Fruit fly (Drosophila melanogaster): Measurements from ENCODE around the gene CG34450.

CG34450 gene

DNA sequence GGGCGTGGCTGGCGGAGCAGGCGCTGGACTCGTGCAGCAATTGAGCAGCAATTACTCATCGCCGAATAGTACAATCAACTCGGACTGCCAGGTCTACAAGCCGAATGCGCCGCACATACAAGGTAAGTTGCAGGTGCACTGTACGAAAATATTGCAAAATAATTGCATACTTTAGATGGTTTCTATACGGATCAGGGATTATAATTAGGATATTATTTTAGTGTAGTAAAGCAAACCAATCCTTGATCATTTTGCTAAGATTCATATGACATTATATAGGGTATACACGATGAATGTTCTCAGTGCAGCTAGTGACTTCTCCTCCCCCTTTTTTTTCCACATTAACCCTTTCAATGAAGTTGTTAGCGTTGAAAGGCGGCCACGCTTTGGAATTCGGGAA is 34.8 kb downstream of the CG34450 start (continued):
- peak; percentile 2 for TF ChIP-seq CG10669 (GFP tag; optimal IDR thresholded peaks at IDR 0.05)
- no peak for TF ChIP-seq Sox14 (GFP tag; optimal IDR thresholded peaks at IDR 0.05)
- TF ChIP-seq pdm3 (GFP tag; optimal IDR thresholded peaks at IDR 0.05) = peak; percentile 20
- no peak for TF ChIP-seq Blimp-1 (GFP tag; optimal IDR thresholded peaks at IDR 0.05)

DNA sequence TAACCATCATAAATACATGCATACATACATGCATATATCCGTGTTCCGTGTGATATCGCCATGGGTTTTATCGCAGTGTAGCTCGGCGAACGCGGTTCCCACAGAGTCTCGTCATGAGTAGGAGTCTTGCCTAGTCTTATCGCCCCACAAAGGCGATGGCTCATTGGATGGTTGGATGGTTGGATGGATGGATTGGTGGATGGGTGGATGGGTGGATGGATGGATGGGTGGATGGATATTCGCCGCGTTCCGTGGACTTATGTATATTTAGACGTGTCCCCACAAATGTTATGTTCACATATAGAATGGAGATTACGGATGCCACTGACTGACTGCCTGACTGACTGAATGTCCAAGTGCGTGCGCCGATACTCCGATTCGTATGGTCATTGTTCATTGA is 39.0 kb downstream of the CG34450 start:
- TF ChIP-seq Ets21C (GFP tag; optimal IDR thresholded peaks at IDR 0.05) = no peak
- no peak for TF ChIP-seq Hr38 (GFP tag; optimal IDR thresholded peaks at IDR 0.05)
- no peak for TF ChIP-seq CG10669 (GFP tag; optimal IDR thresholded peaks at IDR 0.05)
- no peak for TF ChIP-seq Hr39 (GFP tag; optimal IDR thresholded peaks at IDR 0.05)
- no peak for TF ChIP-seq Sox102F (GFP tag; optimal IDR thresholded peaks at IDR 0.05)
- TF ChIP-seq net (GFP tag; optimal IDR thresholded peaks at IDR 0.05) = no peak
- no peak for TF ChIP-seq esn (GFP tag; optimal IDR thresholded peaks at IDR 0.05)
- no peak for TF ChIP-seq Eip93F (GFP tag; optimal IDR thresholded peaks at IDR 0.05)
- TF ChIP-seq svp (GFP tag) = no peak
- TF ChIP-seq CG6792 (GFP tag; optimal IDR thresholded peaks at IDR 0.05) = no peak
- TF ChIP-seq CG3919 (GFP tag; optimal IDR thresholded peaks at IDR 0.05) = no peak
- TF ChIP-seq Lpt (GFP tag; optimal IDR thresholded peaks at IDR 0.05) = no peak
- no peak for TF ChIP-seq spab (GFP tag; optimal IDR thresholded peaks at IDR 0.05)
- no peak for TF ChIP-seq CG11294 (GFP tag; IDR thresholded peaks at IDR 0.05)
- TF ChIP-seq eg (GFP tag; IDR thresholded peaks at IDR 0.05) = no peak
- no peak for TF ChIP-seq Met (GFP tag; optimal IDR thresholded peaks at IDR 0.05)
- TF ChIP-seq pdm3 (GFP tag; optimal IDR thresholded peaks at IDR 0.05) = no peak
- TF ChIP-seq CG8319 (GFP tag; optimal IDR thresholded peaks at IDR 0.05) = no peak
- no peak for TF ChIP-seq CG15336 (GFP tag; IDR thresholded peaks at IDR 0.05)
- TF ChIP-seq ss (GFP tag; optimal IDR thresholded peaks at IDR 0.05) = no peak

- TF ChIP-seq CG6276 (GFP tag; optimal IDR thresholded peaks at IDR 0.05) (no peak), svp (GFP tag) (no peak), CG32006 (GFP tag; optimal IDR thresholded peaks at IDR 0.05) (no peak), CG10631 (GFP tag; optimal IDR thresholded peaks at IDR 0.05) (no peak), Eip78C (GFP tag) (peak; percentile 3)
Observed at dm6 chrX:9286386-9286785, 43.9 kb downstream of the CG34450 start.

DNA sequence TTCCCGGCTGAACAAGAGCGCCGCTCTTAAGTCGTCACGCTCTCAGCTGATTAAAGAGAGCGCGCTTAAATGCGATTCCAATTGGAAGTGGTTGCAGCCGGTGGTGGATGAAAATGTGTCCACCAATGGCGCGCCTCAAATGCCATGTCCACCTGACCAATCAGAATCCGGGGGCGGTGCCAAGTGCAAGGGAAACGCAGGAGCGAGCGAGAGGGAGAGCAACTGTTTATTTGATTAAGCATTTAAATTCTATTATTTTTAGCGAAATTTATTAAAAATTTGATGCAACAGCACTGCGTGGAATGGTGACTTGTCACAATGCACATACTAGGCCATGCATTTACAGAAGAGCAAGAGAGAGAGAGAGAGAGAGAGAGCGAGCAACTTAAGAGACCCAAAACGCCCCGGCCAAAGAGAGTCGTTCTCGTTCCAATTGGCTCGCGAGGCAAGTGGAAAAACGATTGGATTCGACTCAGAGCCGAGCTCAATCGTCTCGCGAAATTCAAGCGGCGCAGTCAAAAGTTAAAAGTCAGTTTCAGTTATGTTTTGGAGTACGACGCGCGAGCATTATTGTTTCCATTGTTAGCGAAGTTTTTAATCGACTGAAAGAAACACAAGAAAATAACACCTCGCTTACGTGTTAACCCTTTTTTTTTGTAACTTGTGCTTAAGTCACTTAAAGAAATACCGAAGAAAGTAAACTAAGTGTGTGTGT is 46.1 kb downstream of the CG34450 start, which contains the start of gene lz:
Gene lz, plus strand, starts transcription at position 626 of the 715 bp plus-strand sequence.
- TF ChIP-seq CG8319 (GFP tag; optimal IDR thresholded peaks at IDR 0.05) (no peak), OdsH (GFP tag; optimal IDR thresholded peaks at IDR 0.05) (no peak), pdm3 (GFP tag; optimal IDR thresholded peaks at IDR 0.05) (no peak), spab (GFP tag; optimal IDR thresholded peaks at IDR 0.05) (no peak), Eip78C (GFP tag) (peak; percentile 44), CG15336 (GFP tag; IDR thresholded peaks at IDR 0.05) (peak; percentile 35; the same call in 1 of the 2 replicates), CG6854 (GFP tag; optimal IDR thresholded peaks at IDR 0.05) (peak; percentile 11), Blimp-1 (GFP tag; optimal IDR thresholded peaks at IDR 0.05) (no peak), Hr4 (GFP tag; optimal IDR thresholded peaks at IDR 0.05) (no peak), lz (GFP tag; optimal IDR thresholded peaks at IDR 0.05) (no peak), vri (GFP tag; optimal IDR thresholded peaks at IDR 0.05) (no peak), ss (GFP tag; optimal IDR thresholded peaks at IDR 0.05) (peak; percentile 2 to 7), eg (GFP tag; IDR thresholded peaks at IDR 0.05) (peak; percentile 38; the same call in 1 of the 3 replicates), CG7368 (GFP tag; optimal IDR thresholded peaks at IDR 0.05) (no peak), CG8119 (GFP tag; IDR thresholded peaks at IDR 0.05) (peak; percentile 66; the same call in 2 of the 3 replicates), CG10631 (GFP tag; optimal IDR thresholded peaks at IDR 0.05) (no peak), Hr38 (GFP tag; optimal IDR thresholded peaks at IDR 0.05) (no peak), CG6163 (GFP tag; IDR thresholded peaks at IDR 0.05) (peak; percentile 8; the same call in 1 of the 3 replicates), dac (GFP tag; optimal IDR thresholded peaks at IDR 0.05) (no peak), CG6808 (GFP tag; optimal IDR thresholded peaks at IDR 0.05) (no peak), dsx (GFP tag; optimal IDR thresholded peaks at IDR 0.05; ENCODE audit: poor library complexity, severe bottlenecking) (no peak), Eip75B (GFP tag; optimal IDR thresholded peaks at IDR 0.05) (no peak)

All from whole organism, prepupa.